Fruit fly (Drosophila melanogaster) whole organism, embryonic: ENCODE data around the gene CG18662.

Experiments used
- Awh ChIP-seq: fragments of 200-800 bp; sonication (Bioruptor generic); IDR thresholded peaks from 2 replicates; pipeline ENCODE4, ENCODE4 v1.3.6; 2022; ENCODE audit warnings: missing biosample characterization, missing genetic modification characterization
- Bdp1 ChIP-seq: fragments of 200-800 bp; sonication (Bioruptor generic); optimal IDR thresholded peaks from 3 replicates; lab custom pipeline; 2016; ENCODE audit warnings: missing biosample characterization, missing genetic modification characterization
- CG10274 ChIP-seq: fragments of 200-800 bp; sonication (Bioruptor generic); optimal IDR thresholded peaks from 3 replicates; lab custom pipeline; 2017; ENCODE audit warnings: missing biosample characterization, mild to moderate bottlenecking, missing genetic modification characterization
- CG11398 ChIP-seq: fragments of 200-800 bp; sonication (Bioruptor generic); optimal IDR thresholded peaks from 2 replicates; lab custom pipeline; 2016; ENCODE audit warnings: missing biosample characterization, missing genetic modification characterization
- CG12391 ChIP-seq: fragments of 200-800 bp; sonication (Bioruptor generic); optimal IDR thresholded peaks from 3 replicates; lab custom pipeline; 2018; ENCODE audit warnings: missing biosample characterization, mild to moderate bottlenecking, missing genetic modification characterization, moderate library complexity
- CG12942 ChIP-seq: fragments of 200-800 bp; sonication (Bioruptor generic); optimal IDR thresholded peaks from 3 replicates; lab custom pipeline; 2016; ENCODE audit warnings: missing biosample characterization, missing genetic modification characterization
- CG14710 ChIP-seq: fragments of 200-800 bp; sonication (Bioruptor generic); optimal IDR thresholded peaks from 3 replicates; lab custom pipeline; 2019; ENCODE audit warnings: missing biosample characterization, mild to moderate bottlenecking, missing genetic modification characterization, moderate library complexity
- CG15479 ChIP-seq: fragments of 200-800 bp; sonication (Bioruptor generic); optimal IDR thresholded peaks from 3 replicates; lab custom pipeline; 2019; ENCODE audit warnings: missing biosample characterization, mild to moderate bottlenecking, missing genetic modification characterization, moderate library complexity
- CG17612 ChIP-seq: fragments of 200-800 bp; sonication (Bioruptor generic); IDR thresholded peaks from 2 replicates; pipeline ENCODE4 v1.3.6; 2022; ENCODE audit warnings: missing biosample characterization, missing genetic modification characterization
- CG42726 ChIP-seq: fragments of 200-800 bp; sonication (Bioruptor generic); IDR thresholded peaks from 2 replicates; pipeline ENCODE4 v1.3.6; 2022; ENCODE audit warnings: missing biosample characterization, missing genetic modification characterization; ENCODE audit not compliant: partially characterized antibody
- CG4820 ChIP-seq: fragments of 200-800 bp; sonication (Bioruptor generic); optimal IDR thresholded peaks from 3 replicates; lab custom pipeline; 2016; ENCODE audit warnings: missing biosample characterization, missing genetic modification characterization
- CG5245 ChIP-seq: fragments of 200-800 bp; sonication (Bioruptor generic); optimal IDR thresholded peaks from 3 replicates; lab custom pipeline; 2016; ENCODE audit warnings: missing biosample characterization, missing genetic modification characterization
- CG9727 ChIP-seq: fragments of 200-800 bp; sonication (Bioruptor generic); optimal IDR thresholded peaks from 3 replicates; lab custom pipeline; 2017; ENCODE audit warnings: missing biosample characterization, mild to moderate bottlenecking, missing genetic modification characterization
- D19B ChIP-seq: fragments of 200-800 bp; sonication (Bioruptor generic); optimal IDR thresholded peaks from 2 replicates; lab custom pipeline; 2017; ENCODE audit warnings: missing biosample characterization, mild to moderate bottlenecking, missing genetic modification characterization
- Elba2 ChIP-seq: fragments of 200-800 bp; sonication (Bioruptor generic); optimal IDR thresholded peaks from 3 replicates; lab custom pipeline; 2016; ENCODE audit warnings: missing biosample characterization, missing genetic modification characterization
- Fer1 ChIP-seq: fragments of 200-800 bp; sonication (Bioruptor generic); optimal IDR thresholded peaks from 2 replicates; lab custom pipeline; 2017; ENCODE audit warnings: missing biosample characterization, mild to moderate bottlenecking, missing genetic modification characterization
- HmgD ChIP-seq: fragments of 200-800 bp; sonication (Bioruptor generic); optimal IDR thresholded peaks from 3 replicates; lab custom pipeline; 2016; ENCODE audit warnings: missing biosample characterization, missing genetic modification characterization
- Hr51 ChIP-seq, 2 experiments: fragments of 200-800 bp; sonication (Bioruptor generic); optimal IDR thresholded peaks; 2 replicates in 1 of 2; 3 replicates in 1 of 2; lab custom pipeline; 2016 to 2018; ENCODE audit warnings: missing biosample characterization in 2 of 2, missing genetic modification characterization in 2 of 2, mild to moderate bottlenecking in 1 of 2, moderate library complexity in 1 of 2
- Vsx1 ChIP-seq: fragments of 200-800 bp; sonication (Bioruptor generic); optimal IDR thresholded peaks from 2 replicates; lab custom pipeline; 2017; ENCODE audit warnings: missing biosample characterization, mild to moderate bottlenecking, missing genetic modification characterization, missing genetic modification reagents
- aop ChIP-seq: fragments of 200-800 bp; sonication (Bioruptor generic); IDR thresholded peaks from 2 replicates; pipeline ENCODE4 v1.3.6; 2022; ENCODE audit warnings: missing biosample characterization, missing genetic modification characterization
- br ChIP-seq: fragments of >200 bp; optimal IDR thresholded peaks from 2 replicates; lab custom pipeline; 2017
- cg ChIP-seq: fragments of 200-800 bp; sonication (Bioruptor generic); optimal IDR thresholded peaks from 3 replicates; lab custom pipeline; 2019; ENCODE audit warnings: missing biosample characterization, mild to moderate bottlenecking, missing genetic modification characterization, moderate library complexity
- chinmo ChIP-seq: fragments of 200-800 bp; sonication (Bioruptor generic); IDR thresholded peaks from 4 replicates; pipeline ENCODE4 v1.3.6; 2022; ENCODE audit warnings: missing biosample characterization, missing genetic modification characterization; ENCODE audit not compliant: partially characterized antibody
- dan ChIP-seq: fragments of 200-800 bp; sonication (Bioruptor generic); IDR thresholded peaks from 2 replicates; pipeline ENCODE4 v1.3.6; 2022; ENCODE audit warnings: missing biosample characterization, missing genetic modification characterization
- dmrt11E ChIP-seq: fragments of 200-800 bp; sonication (Bioruptor generic); optimal IDR thresholded peaks from 3 replicates; lab custom pipeline; 2018; ENCODE audit warnings: missing biosample characterization, mild to moderate bottlenecking, missing genetic modification characterization, moderate library complexity
- fd64A ChIP-seq: fragments of 200-800 bp; sonication (Bioruptor generic); optimal IDR thresholded peaks from 3 replicates; lab custom pipeline; 2018; ENCODE audit warnings: missing biosample characterization, mild to moderate bottlenecking, missing genetic modification characterization
- gce ChIP-seq: fragments of 200-800 bp; sonication (Bioruptor generic); IDR thresholded peaks from 3 replicates; pipeline ENCODE4 v1.3.6; 2022; ENCODE audit warnings: missing biosample characterization, missing genetic modification characterization
- gcm2 ChIP-seq: fragments of 200-800 bp; sonication (Bioruptor generic); optimal IDR thresholded peaks from 2 replicates; lab custom pipeline; 2016; ENCODE audit warnings: missing biosample characterization, missing genetic modification characterization
- gem ChIP-seq: fragments of 200-800 bp; sonication (Bioruptor generic); optimal IDR thresholded peaks from 2 replicates; lab custom pipeline; 2019; ENCODE audit warnings: missing biosample characterization, mild to moderate bottlenecking, missing genetic modification characterization, moderate library complexity
- grau ChIP-seq: fragments of 200-800 bp; optimal IDR thresholded peaks from 3 replicates; lab custom pipeline; 2019; ENCODE audit warnings: missing biosample characterization, mild to moderate bottlenecking, missing genetic modification characterization, moderate library complexity
- ind ChIP-seq: fragments of 200-800 bp; sonication (Bioruptor generic); optimal IDR thresholded peaks from 3 replicates; lab custom pipeline; 2016; ENCODE audit warnings: missing biosample characterization, missing genetic modification characterization
- insv ChIP-seq, 2 experiments: fragments of 200-800 bp; sonication (Bioruptor generic); optimal IDR thresholded peaks; 3 replicates each; lab custom pipeline; 2016 to 2018; ENCODE audit warnings: missing biosample characterization in 2 of 2, missing genetic modification characterization in 2 of 2
- lbe ChIP-seq: fragments of 200-800 bp; sonication (Bioruptor generic); optimal IDR thresholded peaks from 2 replicates; lab custom pipeline; 2016; ENCODE audit warnings: missing biosample characterization, mild to moderate bottlenecking, missing genetic modification characterization
- lola ChIP-seq, 3 experiments: fragments of >200 bp in 2 of 3; fragments of 200-800 bp in 1 of 3; sonication (Bioruptor generic) in 1 of 3; optimal IDR thresholded peaks; 2 replicates each; lab custom pipeline; 2017 to 2019; ENCODE audit warnings: missing biosample characterization in 3 of 3, missing genetic modification characterization in 3 of 3, mild to moderate bottlenecking in 1 of 3, moderate library complexity in 1 of 3
- odd ChIP-seq: fragments of 200-800 bp; sonication (Bioruptor generic); optimal IDR thresholded peaks from 2 replicates; lab custom pipeline; 2017; ENCODE audit warnings: missing biosample characterization, mild to moderate bottlenecking, missing genetic modification characterization
- pho ChIP-seq: fragments of 200-800 bp; sonication (Bioruptor generic); optimal IDR thresholded peaks from 2 replicates; lab custom pipeline; 2016; ENCODE audit warnings: missing biosample characterization, missing genetic modification characterization
- repo ChIP-seq: fragments of 200-800 bp; sonication (Bioruptor generic); optimal IDR thresholded peaks from 2 replicates; lab custom pipeline; 2016; ENCODE audit warnings: missing biosample characterization, missing genetic modification characterization
- row ChIP-seq: fragments of 200-800 bp; sonication (Bioruptor generic); IDR thresholded peaks from 3 replicates; pipeline ENCODE4 v1.3.6; 2022; ENCODE audit warnings: missing biosample characterization, missing genetic modification characterization
- run ChIP-seq: fragments of 200-800 bp; sonication (Bioruptor generic); optimal IDR thresholded peaks from 3 replicates; lab custom pipeline; 2018; ENCODE audit warnings: missing biosample characterization, mild to moderate bottlenecking, missing genetic modification characterization
- scrt ChIP-seq: fragments of 200-800 bp; sonication (Bioruptor generic); optimal IDR thresholded peaks from 2 replicates; lab custom pipeline; 2018; ENCODE audit warnings: missing biosample characterization, mild to moderate bottlenecking, missing genetic modification characterization, moderate library complexity
- sens ChIP-seq: fragments of 200-800 bp; sonication (Bioruptor generic); peaks from one replicate; lab custom pipeline; 2016; ENCODE audit warnings: missing biosample characterization, missing genetic modification characterization
- stwl ChIP-seq: fragments of 200-800 bp; sonication (Bioruptor generic); optimal IDR thresholded peaks from 3 replicates; lab custom pipeline; 2018; ENCODE audit warnings: missing biosample characterization, mild to moderate bottlenecking, missing genetic modification characterization, moderate library complexity
- tgo ChIP-seq: fragments of 200-800 bp; sonication (Bioruptor generic); IDR thresholded peaks from 3 replicates; pipeline ENCODE4 v1.3.6; 2022; ENCODE audit warnings: missing biosample characterization, missing genetic modification characterization
- tio ChIP-seq: fragments of 200-800 bp; sonication (Bioruptor generic); optimal IDR thresholded peaks from 2 replicates; lab custom pipeline; 2017; ENCODE audit warnings: missing biosample characterization, missing genetic modification characterization, inconsistent platforms
- ttk ChIP-seq: fragments of 200-800 bp; sonication (Bioruptor generic); IDR thresholded peaks from 2 replicates; pipeline ENCODE4 v2.1.2; 2022; ENCODE audit warnings: missing biosample characterization, missing genetic modification characterization
- vvl ChIP-seq: fragments of 200-800 bp; sonication (Bioruptor generic); IDR thresholded peaks from 2 replicates; pipeline ENCODE4 v1.3.6; 2022; ENCODE audit warnings: missing biosample characterization, missing genetic modification characterization
- wor ChIP-seq: fragments of 200-800 bp; sonication (Bioruptor generic); IDR thresholded peaks from 2 replicates; pipeline ENCODE4 v1.3.6; 2022; ENCODE audit warnings: missing biosample characterization, missing genetic modification characterization
- yki ChIP-seq: fragments of >200 bp; optimal IDR thresholded peaks from 3 replicates; lab custom pipeline; 2018

The CG18662 gene

DNA sequence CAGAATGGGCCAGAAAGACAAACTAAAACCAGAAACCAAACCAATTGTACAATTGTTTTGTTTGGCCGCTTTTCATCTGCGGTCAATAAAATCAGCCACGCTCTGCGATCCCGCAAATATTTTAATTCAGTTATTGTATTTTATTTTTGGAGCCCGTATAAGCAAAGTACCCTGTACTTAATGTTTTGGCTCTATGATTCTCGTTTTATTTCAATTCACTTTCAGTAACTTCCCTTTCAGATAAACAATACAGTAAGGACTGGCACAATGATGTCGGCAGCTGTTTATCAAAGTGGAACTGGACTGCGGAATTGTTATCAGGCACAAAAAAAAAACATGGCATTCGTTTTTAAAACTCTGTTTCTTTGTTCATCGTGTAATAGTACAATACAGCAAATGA is 31.8 kb upstream of the CG18662 start:
- TF ChIP-seq yki (lab: Kevin White, UChicago): no peak
- TF ChIP-seq grau (tag; lab: Kevin White, UChicago): peak; percentile 51
- TF ChIP-seq row (GFP tag; lab: Robert Waterston, UW): 0 out of 3 replicates have a peak, but pooled peaks have one; percentile 10
- TF ChIP-seq sens (GFP tag; lab: Kevin White, UChicago): peak; percentile 57
- no peak for TF ChIP-seq ttk (GFP tag; lab: Robert Waterston, UW)
- TF ChIP-seq dan (GFP tag; lab: Robert Waterston, UW): no peak
- TF ChIP-seq gce (GFP tag; lab: Robert Waterston, UW): no peak
- TF ChIP-seq vvl (GFP tag; lab: Robert Waterston, UW): no peak
- TF ChIP-seq wor (GFP tag; lab: Robert Waterston, UW): no peak
- no peak for TF ChIP-seq insv (GFP tag; optimal IDR thresholded peaks at IDR 0.05; lab: Kevin White, UChicago)
- TF ChIP-seq CG17612 (GFP tag; lab: Robert Waterston, UW): no peak
- TF ChIP-seq Bdp1: no peak
- no peak for TF ChIP-seq CG12942 (GFP tag; lab: Kevin White, UChicago)
- TF ChIP-seq CG15479: peak; percentile 21
- no peak for TF ChIP-seq CG42726 (GFP tag; lab: Robert Waterston, UW)
- TF ChIP-seq pho (GFP tag; lab: Kevin White, UChicago): no peak
- no peak for TF ChIP-seq stwl (tag; lab: Kevin White, UChicago)
- TF ChIP-seq D19B (GFP tag; lab: Kevin White, UChicago): peak; percentile 2
- TF ChIP-seq tgo: no peak

DNA sequence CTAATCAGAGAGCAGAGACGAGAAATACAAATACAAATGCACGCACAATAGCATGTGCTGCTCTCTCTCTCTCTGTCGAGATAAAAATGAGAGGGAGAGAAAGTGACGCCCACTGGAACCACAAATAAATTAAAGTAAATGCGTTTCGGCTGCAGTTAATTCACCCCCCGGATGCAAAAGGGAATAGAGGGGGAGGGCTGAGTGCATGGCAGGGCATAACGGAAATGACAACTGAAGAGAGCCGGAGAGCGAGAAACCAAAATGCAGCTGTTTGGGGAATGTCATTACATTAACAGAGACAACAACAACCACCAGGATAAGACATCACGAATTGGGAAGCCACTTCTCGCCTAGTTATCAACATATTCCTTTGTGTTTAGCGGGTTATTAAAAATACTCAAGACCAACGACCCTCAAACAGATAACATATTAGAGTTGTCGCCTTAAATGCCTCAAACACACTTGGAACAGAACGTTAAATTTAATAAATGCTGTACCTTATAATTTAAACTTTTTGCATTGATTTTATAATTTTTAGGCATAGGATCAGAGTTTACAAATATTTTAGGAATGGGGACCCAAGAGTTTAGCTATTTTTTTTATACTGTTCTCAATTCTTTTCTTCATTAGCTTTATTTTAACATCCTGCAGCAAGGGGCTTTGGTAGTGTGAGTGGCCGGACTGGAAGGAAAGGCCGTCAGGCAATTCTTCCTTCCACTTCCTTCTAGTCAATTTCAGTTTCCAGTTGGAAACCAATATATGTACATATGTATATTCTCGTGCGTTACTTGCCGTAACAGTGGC is 30.3 kb upstream of the CG18662 start:
- no peak for TF ChIP-seq CG5245 (GFP tag; lab: Kevin White, UChicago)
- no peak for TF ChIP-seq Fer1 (GFP tag; lab: Kevin White, UChicago)
- TF ChIP-seq lbe (GFP tag; lab: Kevin White, UChicago): peak; percentile 46
- TF ChIP-seq HmgD (GFP tag; lab: Kevin White, UChicago): no peak
- TF ChIP-seq aop (GFP tag; lab: Robert Waterston, UW): peak; percentile 81
- peak; percentile 36 for TF ChIP-seq run (tag; lab: Kevin White, UChicago)
- TF ChIP-seq repo (GFP tag; lab: Kevin White, UChicago): no peak
- peak; percentile 34 for TF ChIP-seq fd64A (GFP tag; lab: Kevin White, UChicago)
- no peak for TF ChIP-seq gcm2 (GFP tag; lab: Kevin White, UChicago)
- TF ChIP-seq tio (GFP tag; lab: Kevin White, UChicago): peak; percentile 13
- peak; percentile 43 for TF ChIP-seq gem
- TF ChIP-seq Elba2 (GFP tag; lab: Kevin White, UChicago): peak; percentile 64
- peak; percentile 32 for TF ChIP-seq CG9727 (GFP tag; lab: Kevin White, UChicago)
- TF ChIP-seq br (lab: Kevin White, UChicago): no peak
- peak; percentile 42 for TF ChIP-seq CG15479
- peak; percentile 11 for TF ChIP-seq CG14710 (tag; lab: Kevin White, UChicago)
- 0 out of 4 replicates have a peak, but pooled peaks have one; percentile 15 for TF ChIP-seq chinmo (GFP tag; lab: Robert Waterston, UW)
- no peak for TF ChIP-seq ind
- peak; percentile 29; the same call in 1 of the 2 replicates for TF ChIP-seq Awh (GFP tag; lab: Robert Waterston, UW)
- TF ChIP-seq sens (GFP tag; lab: Kevin White, UChicago): peak; percentile 87
- peak; percentile 59 for TF ChIP-seq cg (GFP tag; lab: Kevin White, UChicago)
- TF ChIP-seq scrt (GFP tag; lab: Kevin White, UChicago): no peak
- TF ChIP-seq Vsx1 (GFP tag; lab: Kevin White, UChicago): peak; percentile 39
- peak; percentile 12 for TF ChIP-seq CG12391 (tag; lab: Kevin White, UChicago)
- peak; percentile 8 for TF ChIP-seq odd (GFP tag; lab: Kevin White, UChicago)
- TF ChIP-seq dmrt11E (tag; lab: Kevin White, UChicago): peak; percentile 44
- no peak for TF ChIP-seq Hr51 (GFP tag; optimal IDR thresholded peaks at IDR 0.05; lab: Kevin White, UChicago)
- peak; percentile 11 for TF ChIP-seq stwl (tag; lab: Kevin White, UChicago)
- peak in 1 of 2 experiments; percentile 47 for TF ChIP-seq insv (GFP tag; optimal IDR thresholded peaks at IDR 0.05; lab: Kevin White, UChicago)
- no peak for TF ChIP-seq CG4820 (GFP tag; lab: Kevin White, UChicago)
- TF ChIP-seq CG10274 (GFP tag; lab: Kevin White, UChicago): peak; percentile 95
- peak; percentile 14 for TF ChIP-seq CG11398
- peak in 1 of 3 experiments; percentile 20 for TF ChIP-seq lola (GFP tag; optimal IDR thresholded peaks at IDR 0.05; lab: Kevin White, UChicago)
